Fruit fly (Drosophila melanogaster) whole organism, adult: ENCODE results near the gene alphaTub84D.

Experiments
- CG11617 ChIP-seq: fragments of 200-800 bp; sonication (Bioruptor generic); optimal IDR thresholded peaks from 2 replicates; lab custom pipeline; 2017; ENCODE audit warnings: mild to moderate bottlenecking, missing biosample characterization, missing genetic modification reagents, missing genetic modification characterization
- CG12768 ChIP-seq: fragments of 200-800 bp; sonication (Bioruptor generic); optimal IDR thresholded peaks from 2 replicates; lab custom pipeline; 2017; ENCODE audit warnings: missing biosample characterization, missing genetic modification characterization, mild to moderate bottlenecking, moderate library complexity, missing genetic modification reagents
- CG14711 ChIP-seq: fragments of 200-800 bp; sonication (Bioruptor generic); optimal IDR thresholded peaks from 2 replicates; lab custom pipeline; 2018; ENCODE audit warnings: missing biosample characterization, mild to moderate bottlenecking, missing genetic modification characterization, moderate library complexity
- CG1620 ChIP-seq: fragments of 200-800 bp; sonication (Bioruptor generic); optimal IDR thresholded peaks from 2 replicates; lab custom pipeline; 2016; ENCODE audit warnings: missing biosample characterization, missing genetic modification characterization
- CG33017 ChIP-seq: fragments of 200-800 bp; sonication (Bioruptor generic); optimal IDR thresholded peaks from 2 replicates; lab custom pipeline; 2018; ENCODE audit warnings: missing biosample characterization, mild to moderate bottlenecking, missing genetic modification characterization, moderate library complexity
- CG5204 ChIP-seq: fragments of 200-800 bp; sonication (Bioruptor generic); optimal IDR thresholded peaks from 2 replicates; lab custom pipeline; 2016; ENCODE audit warnings: missing biosample characterization, missing genetic modification characterization
- CG7045 ChIP-seq: fragments of 200-800 bp; sonication (Bioruptor generic); optimal IDR thresholded peaks from 2 replicates; lab custom pipeline; 2017; ENCODE audit warnings: missing biosample characterization, mild to moderate bottlenecking, missing genetic modification characterization
- CG7101 ChIP-seq: fragments of 200-800 bp; sonication (Bioruptor generic); optimal IDR thresholded peaks from 2 replicates; lab custom pipeline; 2018; ENCODE audit warnings: missing biosample characterization, mild to moderate bottlenecking, missing genetic modification characterization, moderate library complexity
- Clk ChIP-seq: fragments of 200-800 bp; sonication (Bioruptor generic); optimal IDR thresholded peaks from 2 replicates; lab custom pipeline; 2017; ENCODE audit warnings: missing biosample characterization, missing genetic modification characterization
- Crg-1 ChIP-seq: fragments of 200-800 bp; sonication (Bioruptor generic); optimal IDR thresholded peaks from 2 replicates; lab custom pipeline; 2016; ENCODE audit warnings: missing biosample characterization, missing genetic modification characterization
- Hr96 ChIP-seq: fragments of 200-800 bp; sonication (Bioruptor generic); optimal IDR thresholded peaks from 2 replicates; lab custom pipeline; 2016; ENCODE audit warnings: missing biosample characterization, missing genetic modification characterization
- Mnt ChIP-seq: fragments of 200-800 bp; sonication (Bioruptor generic); optimal IDR thresholded peaks from 2 replicates; lab custom pipeline; 2016; ENCODE audit warnings: missing biosample characterization, mild to moderate bottlenecking, missing genetic modification characterization
- bab1 ChIP-seq: fragments of 200-800 bp; sonication (Bioruptor generic); optimal IDR thresholded peaks from 3 replicates; lab custom pipeline; 2019; ENCODE audit warnings: missing biosample characterization, mild to moderate bottlenecking, missing genetic modification characterization, moderate library complexity
- cic ChIP-seq: fragments of 200-800 bp; sonication (Bioruptor generic); optimal IDR thresholded peaks from 2 replicates; lab custom pipeline; 2017; ENCODE audit warnings: missing biosample characterization, mild to moderate bottlenecking, missing genetic modification characterization, moderate library complexity
- cnc ChIP-seq, 2 experiments: fragments of >200 bp; optimal IDR thresholded peaks; 2 replicates each; lab custom pipeline; 2017
- kay ChIP-seq: fragments of 200-800 bp; sonication (Bioruptor generic); peaks from one replicate; lab custom pipeline; 2016; ENCODE audit warnings: missing biosample characterization, missing genetic modification characterization, borderline replicate concordance
- ovo ChIP-seq: fragments of 200-800 bp; sonication (Bioruptor generic); optimal IDR thresholded peaks from 2 replicates; lab custom pipeline; 2016; ENCODE audit warnings: missing biosample characterization, missing genetic modification characterization
- tj ChIP-seq: fragments of 200-800 bp; sonication (Bioruptor generic); optimal IDR thresholded peaks from 3 replicates; lab custom pipeline; 2017; ENCODE audit warnings: missing biosample characterization, mild to moderate bottlenecking, missing genetic modification characterization, moderate library complexity

The alphaTub84D gene

DNA sequence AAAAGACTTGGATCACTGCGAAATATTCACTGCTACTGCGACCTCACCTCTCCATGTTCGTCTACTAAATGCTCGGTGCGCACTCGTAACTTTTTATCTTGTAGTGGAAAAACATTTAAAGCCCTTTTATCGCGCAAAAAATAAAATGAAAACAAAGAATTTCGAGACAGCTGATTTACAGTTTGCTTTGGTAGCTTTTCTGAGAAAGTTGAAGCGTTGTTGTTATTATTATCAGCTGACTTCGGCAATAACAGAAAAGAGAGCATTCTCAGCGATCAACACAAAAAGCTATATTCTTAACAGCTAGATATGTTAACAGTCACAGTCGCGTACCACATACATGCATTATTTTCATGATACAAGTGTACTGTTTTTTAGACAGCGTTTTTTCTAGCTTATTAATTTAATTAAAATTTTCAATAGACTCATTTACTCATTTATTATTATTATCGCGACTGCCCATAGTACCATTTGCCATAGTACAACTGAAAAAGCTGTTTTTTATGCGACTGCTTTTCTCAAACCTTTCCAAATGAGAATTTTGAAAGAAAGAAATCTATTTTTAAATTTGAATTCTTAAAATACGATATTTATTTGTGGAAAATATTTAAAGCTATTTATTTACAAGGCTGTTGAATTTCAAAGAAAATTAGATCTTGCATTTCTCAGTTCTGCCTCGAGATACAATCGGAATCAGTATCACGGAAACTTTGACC, 10.8 kb downstream of the alphaTub84D start, which contains the start of the genes alpha-Est3 and alpha-Est2:
alpha-Est3 (minus strand) TSS at position 487 of the 716 bp plus-strand sequence.
alpha-Est2 (plus strand) TSS at position 666 of the 716 bp plus-strand sequence.
- TF ChIP-seq cic (GFP tag; lab: Kevin White, UChicago) (peak; percentile 25), bab1 (GFP tag; lab: Kevin White, UChicago) (peak; percentile 26), CG7101 (tag; lab: Kevin White, UChicago) (no peak), cnc (optimal IDR thresholded peaks at IDR 0.05; lab: Kevin White, UChicago) (no peak), ovo (GFP tag; lab: Kevin White, UChicago) (no peak), Crg-1 (GFP tag; lab: Kevin White, UChicago) (no peak), kay (peak; percentile 78), CG33017 (tag; lab: Kevin White, UChicago) (no peak), CG14711 (tag; lab: Kevin White, UChicago) (no peak), CG12768 (GFP tag; lab: Kevin White, UChicago) (no peak), tj (GFP tag; lab: Kevin White, UChicago) (peak; percentile 27), Clk (GFP tag; lab: Kevin White, UChicago) (no peak), Mnt (no peak), CG5204 (no peak), Hr96 (GFP tag; lab: Kevin White, UChicago) (no peak)

DNA sequence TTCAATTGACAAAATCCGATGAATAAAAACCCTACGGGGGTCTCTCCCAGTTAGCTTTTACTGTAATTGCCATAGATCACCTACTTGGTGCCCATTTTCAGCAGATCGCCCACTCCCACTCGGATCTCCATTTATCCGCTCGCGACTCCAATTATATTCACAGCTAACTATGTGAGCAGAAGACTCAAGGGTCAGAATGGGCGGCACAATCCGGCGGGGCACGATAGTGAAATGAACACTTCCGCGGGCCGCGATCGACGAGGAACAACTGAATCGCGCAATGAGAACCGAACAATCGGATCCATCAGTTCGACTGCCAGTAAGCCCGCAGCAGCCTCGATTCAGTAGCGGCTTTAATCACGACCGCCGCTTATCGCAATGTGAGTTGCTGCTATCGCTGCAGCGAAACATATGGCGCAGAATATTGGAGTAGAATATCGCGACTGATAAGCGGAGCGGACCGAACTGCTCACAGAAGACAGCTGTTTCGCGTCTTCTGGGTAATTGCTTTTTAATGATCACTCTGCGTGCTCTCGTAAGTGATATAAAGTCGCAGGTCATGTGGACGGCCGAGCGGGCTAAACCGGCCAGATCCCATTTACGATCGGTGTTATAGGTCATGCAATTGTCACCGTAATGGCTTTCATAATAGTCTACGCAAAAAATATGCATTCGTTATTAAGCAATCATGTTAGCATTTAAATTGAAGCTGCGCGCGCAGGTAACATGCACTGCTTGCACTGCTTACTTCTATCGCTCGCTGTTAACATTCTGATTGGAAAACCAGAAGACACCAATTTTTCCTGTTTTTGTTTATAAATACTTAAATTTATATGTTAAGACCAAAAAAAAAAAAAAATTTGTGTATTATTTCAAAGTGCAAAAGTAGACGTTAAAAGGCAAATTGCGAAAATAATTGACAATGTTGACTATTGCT, 18.5 kb downstream of the alphaTub84D start, which contains the start of gene alpha-Est1:
alpha-Est1 (minus strand) TSS at position 317 of the 937 bp plus-strand sequence.
- peak; percentile 38 for TF ChIP-seq cic (GFP tag; lab: Kevin White, UChicago)
- TF ChIP-seq CG1620 (GFP tag; lab: Kevin White, UChicago), result no peak

DNA sequence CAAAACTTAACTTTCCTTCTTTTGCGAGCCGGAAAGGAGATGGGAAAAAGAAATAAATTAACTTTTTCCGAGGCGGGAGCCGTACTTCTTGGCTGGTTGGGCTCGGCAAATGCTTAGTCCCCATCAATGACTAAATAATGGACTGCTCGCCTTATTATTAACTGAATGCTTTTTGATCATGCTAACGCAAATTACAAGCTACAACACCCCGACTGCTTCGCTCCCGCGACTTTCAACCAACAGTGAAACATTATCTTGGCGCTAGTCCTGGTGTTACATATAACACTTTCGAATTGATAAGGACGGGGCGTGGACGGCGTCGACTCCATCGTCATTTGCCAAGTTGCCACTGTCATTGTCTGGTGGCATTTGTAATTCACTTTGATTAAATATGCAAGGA, 21.2 kb downstream of the alphaTub84D start, which contains the start of gene CG45545:
CG45545 (plus strand) TSS at position 301 of the 400 bp plus-strand sequence.
- TF ChIP-seq cnc (optimal IDR thresholded peaks at IDR 0.05; lab: Kevin White, UChicago) (no peak), Mnt (no peak), tj (GFP tag; lab: Kevin White, UChicago) (no peak), CG11617 (no peak), CG33017 (tag; lab: Kevin White, UChicago) (no peak), ovo (GFP tag; lab: Kevin White, UChicago) (no peak), CG14711 (tag; lab: Kevin White, UChicago) (no peak), Hr96 (GFP tag; lab: Kevin White, UChicago) (no peak), CG7045 (GFP tag; lab: Kevin White, UChicago) (no peak), kay (no peak)

DNA sequence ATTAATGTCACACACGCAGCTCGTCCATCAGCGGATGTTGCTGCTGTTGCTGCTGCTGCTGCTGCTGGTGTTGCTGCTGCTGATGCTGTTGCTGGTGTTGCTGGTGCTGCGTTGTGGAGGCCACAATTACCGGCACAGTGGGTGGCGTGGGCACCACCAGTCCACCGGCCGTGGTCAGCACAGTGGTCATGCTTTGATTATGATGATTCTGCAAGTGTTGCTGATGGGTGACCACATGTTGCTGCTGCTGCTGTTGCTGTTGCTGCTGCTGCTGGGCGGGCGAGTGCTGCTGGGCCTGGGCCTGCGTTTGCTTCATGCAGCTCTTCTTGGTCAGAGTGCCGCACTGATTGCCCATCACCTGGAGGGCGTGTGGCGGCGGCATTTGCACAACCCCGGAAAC, 41.7 kb downstream of the alphaTub84D start:
- no peak for TF ChIP-seq Hr96 (GFP tag; lab: Kevin White, UChicago)
- no peak for TF ChIP-seq CG7045 (GFP tag; lab: Kevin White, UChicago)
